Fruit fly (Drosophila melanogaster) whole organism, embryonic: ENCODE measurements around the gene Mul1.

Experiments
- Bdp1 ChIP-seq: fragments of 200-800 bp; sonication (Bioruptor generic); optimal IDR thresholded peaks from 3 replicates; lab custom pipeline; 2016; ENCODE audit warnings: missing biosample characterization, missing genetic modification characterization
- Bteb2 ChIP-seq: fragments of 200-800 bp; sonication (Bioruptor generic); optimal IDR thresholded peaks from 2 replicates; lab custom pipeline; 2016; ENCODE audit warnings: missing biosample characterization, missing genetic modification characterization
- CG10431 ChIP-seq: fragments of 200-800 bp; sonication (Bioruptor generic); optimal IDR thresholded peaks from 3 replicates; lab custom pipeline; 2018; ENCODE audit warnings: missing biosample characterization, mild to moderate bottlenecking, missing genetic modification characterization
- CG13123 ChIP-seq: fragments of 200-800 bp; sonication (Bioruptor generic); optimal IDR thresholded peaks from 2 replicates; lab custom pipeline; 2016; ENCODE audit warnings: missing biosample characterization, missing genetic modification characterization
- CG17361 ChIP-seq: fragments of 200-800 bp; sonication (Bioruptor generic); IDR thresholded peaks from 3 replicates; pipeline ENCODE4 v1.3.6; 2022; ENCODE audit warnings: missing biosample characterization, missing genetic modification characterization
- CG17829 ChIP-seq: fragments of 200-800 bp; optimal IDR thresholded peaks from 2 replicates; lab custom pipeline; 2019; ENCODE audit warnings: missing biosample characterization, mild to moderate bottlenecking, missing genetic modification characterization, moderate library complexity
- CG18262 ChIP-seq: fragments of 200-800 bp; optimal IDR thresholded peaks from 3 replicates; lab custom pipeline; 2019; ENCODE audit warnings: missing biosample characterization, mild to moderate bottlenecking, missing genetic modification characterization, moderate library complexity
- CG3065 ChIP-seq: fragments of 200-800 bp; sonication (Bioruptor generic); optimal IDR thresholded peaks from 2 replicates; lab custom pipeline; 2016; ENCODE audit warnings: missing biosample characterization, missing genetic modification characterization
- CG34376 ChIP-seq: fragments of 200-800 bp; sonication (Bioruptor generic); optimal IDR thresholded peaks from 2 replicates; lab custom pipeline; 2018; ENCODE audit warnings: missing biosample characterization, mild to moderate bottlenecking, missing genetic modification characterization
- CG4360 ChIP-seq: fragments of 200-800 bp; sonication (Bioruptor generic); IDR thresholded peaks from 2 replicates; pipeline ENCODE4 v1.3.6; 2022; ENCODE audit warnings: missing biosample characterization, missing genetic modification characterization
- CG6254 ChIP-seq: fragments of 200-800 bp; sonication (Bioruptor generic); optimal IDR thresholded peaks from 3 replicates; lab custom pipeline; 2017; ENCODE audit warnings: mild to moderate bottlenecking, missing biosample characterization, missing genetic modification reagents, missing genetic modification characterization
- CG6683 ChIP-seq: fragments of 200-800 bp; sonication (Bioruptor generic); optimal IDR thresholded peaks from 2 replicates; lab custom pipeline; 2017; ENCODE audit warnings: missing biosample characterization, mild to moderate bottlenecking, missing genetic modification characterization, missing genetic modification reagents
- CG6813 ChIP-seq: fragments of 200-800 bp; sonication (Bioruptor generic); optimal IDR thresholded peaks from 2 replicates; lab custom pipeline; 2017; ENCODE audit warnings: missing biosample characterization, missing genetic modification characterization, mild to moderate bottlenecking, moderate library complexity, missing genetic modification reagents
- CG8089 ChIP-seq: fragments of 200-800 bp; sonication (Bioruptor generic); optimal IDR thresholded peaks from 3 replicates; lab custom pipeline; 2016; ENCODE audit warnings: missing biosample characterization, missing genetic modification characterization
- CG8924 ChIP-seq: fragments of 200-800 bp; optimal IDR thresholded peaks from 3 replicates; lab custom pipeline; 2019; ENCODE audit warnings: missing biosample characterization, mild to moderate bottlenecking, missing genetic modification characterization, moderate library complexity
- CG9817 ChIP-seq: fragments of 200-800 bp; sonication (Bioruptor generic); optimal IDR thresholded peaks from 2 replicates; lab custom pipeline; 2018; ENCODE audit warnings: missing biosample characterization, mild to moderate bottlenecking, missing genetic modification characterization, moderate library complexity
- CkIIα-i1 ChIP-seq: fragments of 200-800 bp; sonication (Bioruptor generic); IDR thresholded peaks from 2 replicates; pipeline ENCODE4 v1.3.6; 2022; ENCODE audit warnings: missing biosample characterization, missing genetic modification characterization
- CrebB ChIP-seq: fragments of 200-800 bp; sonication (Bioruptor generic); optimal IDR thresholded peaks from 3 replicates; lab custom pipeline; 2018; ENCODE audit warnings: missing biosample characterization, mild to moderate bottlenecking, missing genetic modification characterization
- Dek ChIP-seq: fragments of 200-800 bp; sonication (Bioruptor generic); optimal IDR thresholded peaks from 3 replicates; lab custom pipeline; 2019; ENCODE audit warnings: missing biosample characterization, mild to moderate bottlenecking, missing genetic modification characterization, moderate library complexity
- Gsc ChIP-seq: fragments of 200-800 bp; sonication (Bioruptor generic); IDR thresholded peaks from 2 replicates; pipeline ENCODE4 v1.3.6; 2022; ENCODE audit warnings: missing biosample characterization, missing genetic modification characterization
- HmgZ ChIP-seq: fragments of 200-800 bp; sonication (Bioruptor generic); optimal IDR thresholded peaks from 2 replicates; lab custom pipeline; 2018; ENCODE audit warnings: missing biosample characterization, mild to moderate bottlenecking, missing genetic modification characterization
- Lpt ChIP-seq: fragments of >200 bp; optimal IDR thresholded peaks from 2 replicates; lab custom pipeline; 2018; ENCODE audit warnings: missing biosample characterization, missing genetic modification characterization
- Max ChIP-seq: fragments of 200-800 bp; sonication (Bioruptor generic); optimal IDR thresholded peaks from 2 replicates; lab custom pipeline; 2016; ENCODE audit warnings: missing biosample characterization, mild to moderate bottlenecking, missing genetic modification characterization
- Mes4 ChIP-seq: fragments of 200-800 bp; sonication (Bioruptor generic); optimal IDR thresholded peaks from 2 replicates; lab custom pipeline; 2016; ENCODE audit warnings: missing biosample characterization, missing genetic modification characterization
- Nf-YB ChIP-seq: fragments of 200-800 bp; sonication (Bioruptor generic); optimal IDR thresholded peaks from 3 replicates; lab custom pipeline; 2019; ENCODE audit warnings: missing biosample characterization, mild to moderate bottlenecking, missing genetic modification characterization, moderate library complexity
- Side ChIP-seq: fragments of 200-800 bp; sonication (Bioruptor generic); optimal IDR thresholded peaks from 2 replicates; lab custom pipeline; 2016; ENCODE audit warnings: missing biosample characterization, missing genetic modification characterization
- Xrp1 ChIP-seq: fragments of 200-800 bp; sonication (Bioruptor generic); IDR thresholded peaks from 2 replicates; pipeline ENCODE4 v1.3.6; 2022; ENCODE audit warnings: missing biosample characterization, missing genetic modification characterization
- aop ChIP-seq: fragments of 200-800 bp; sonication (Bioruptor generic); IDR thresholded peaks from 2 replicates; pipeline ENCODE4 v1.3.6; 2022; ENCODE audit warnings: missing biosample characterization, missing genetic modification characterization
- ato ChIP-seq: fragments of 200-800 bp; sonication (Bioruptor generic); IDR thresholded peaks from 2 replicates; pipeline ENCODE4 v1.3.6; 2022; ENCODE audit warnings: missing biosample characterization, missing genetic modification characterization; ENCODE audit not compliant: partially characterized antibody
- cato ChIP-seq: fragments of 200-800 bp; sonication (Bioruptor generic); optimal IDR thresholded peaks from 2 replicates; lab custom pipeline; 2016; ENCODE audit warnings: missing biosample characterization, missing genetic modification characterization, borderline replicate concordance
- chinmo ChIP-seq: fragments of 200-800 bp; sonication (Bioruptor generic); IDR thresholded peaks from 4 replicates; pipeline ENCODE4 v1.3.6; 2022; ENCODE audit warnings: missing biosample characterization, missing genetic modification characterization; ENCODE audit not compliant: partially characterized antibody
- croc ChIP-seq: fragments of 200-800 bp; sonication (Bioruptor generic); conservative IDR thresholded peaks from 3 replicates; pipeline ENCODE4 v1.3.6; 2022; ENCODE audit warnings: missing biosample characterization, missing genetic modification characterization
- dmrt99B ChIP-seq: fragments of 200-800 bp; sonication (Bioruptor generic); optimal IDR thresholded peaks from 2 replicates; lab custom pipeline; 2018; ENCODE audit warnings: missing biosample characterization, mild to moderate bottlenecking, missing genetic modification characterization, moderate library complexity
- ewg ChIP-seq: fragments of 200-800 bp; sonication (Bioruptor generic); optimal IDR thresholded peaks from 3 replicates; lab custom pipeline; 2017; ENCODE audit warnings: mild to moderate bottlenecking, missing biosample characterization, missing genetic modification reagents, missing genetic modification characterization
- gem ChIP-seq: fragments of 200-800 bp; sonication (Bioruptor generic); optimal IDR thresholded peaks from 2 replicates; lab custom pipeline; 2019; ENCODE audit warnings: missing biosample characterization, mild to moderate bottlenecking, missing genetic modification characterization, moderate library complexity
- insv ChIP-seq, 2 experiments: fragments of 200-800 bp; sonication (Bioruptor generic); optimal IDR thresholded peaks; 3 replicates each; lab custom pipeline; 2016 to 2018; ENCODE audit warnings: missing biosample characterization in 2 of 2, missing genetic modification characterization in 2 of 2
- lola ChIP-seq, 3 experiments: fragments of >200 bp in 2 of 3; fragments of 200-800 bp in 1 of 3; sonication (Bioruptor generic) in 1 of 3; optimal IDR thresholded peaks; 2 replicates each; lab custom pipeline; 2017 to 2019; ENCODE audit warnings: missing biosample characterization in 3 of 3, missing genetic modification characterization in 3 of 3, mild to moderate bottlenecking in 1 of 3, moderate library complexity in 1 of 3
- mam ChIP-seq: fragments of 200-800 bp; sonication (Bioruptor generic); optimal IDR thresholded peaks from 3 replicates; lab custom pipeline; 2016; ENCODE audit warnings: missing biosample characterization, missing genetic modification characterization
- mirr ChIP-seq: fragments of 200-800 bp; sonication (Bioruptor generic); optimal IDR thresholded peaks from 3 replicates; lab custom pipeline; 2018; ENCODE audit warnings: missing biosample characterization, mild to moderate bottlenecking, missing genetic modification characterization
- mld ChIP-seq: fragments of 200-800 bp; sonication (Bioruptor generic); IDR thresholded peaks from 3 replicates; pipeline ENCODE4 v1.3.6; 2022; ENCODE audit warnings: missing biosample characterization, missing genetic modification characterization; ENCODE audit not compliant: partially characterized antibody
- nmo ChIP-seq: fragments of 200-800 bp; sonication (Bioruptor generic); optimal IDR thresholded peaks from 2 replicates; lab custom pipeline; 2018; ENCODE audit warnings: missing biosample characterization, mild to moderate bottlenecking, missing genetic modification characterization, moderate library complexity
- ranshi ChIP-seq: fragments of 200-800 bp; sonication (Bioruptor generic); IDR thresholded peaks from 2 replicates; pipeline ENCODE4 v1.3.6; 2022; ENCODE audit warnings: missing biosample characterization, missing genetic modification characterization
- tap ChIP-seq: fragments of 200-800 bp; optimal IDR thresholded peaks from 3 replicates; lab custom pipeline; 2019; ENCODE audit warnings: missing biosample characterization, mild to moderate bottlenecking, missing genetic modification characterization, moderate library complexity
- tio ChIP-seq: fragments of 200-800 bp; sonication (Bioruptor generic); optimal IDR thresholded peaks from 2 replicates; lab custom pipeline; 2017; ENCODE audit warnings: missing biosample characterization, missing genetic modification characterization, inconsistent platforms
- tna ChIP-seq: fragments of 200-800 bp; sonication (Bioruptor generic); IDR thresholded peaks from 2 replicates; pipeline ENCODE4 v1.3.6; 2022; ENCODE audit warnings: missing biosample characterization, missing genetic modification characterization; ENCODE audit not compliant: partially characterized antibody
- unpg ChIP-seq: fragments of 200-800 bp; sonication (Bioruptor generic); optimal IDR thresholded peaks from 3 replicates; lab custom pipeline; 2018; ENCODE audit warnings: missing biosample characterization, mild to moderate bottlenecking, missing genetic modification characterization, moderate library complexity
- vnd ChIP-seq: fragments of 200-800 bp; sonication (Bioruptor generic); IDR thresholded peaks from 3 replicates; pipeline ENCODE4 v1.3.6; 2022; ENCODE audit warnings: missing biosample characterization, missing genetic modification characterization; ENCODE audit not compliant: partially characterized antibody
- zen ChIP-seq: fragments of 200-800 bp; sonication (Bioruptor generic); optimal IDR thresholded peaks from 3 replicates; lab custom pipeline; 2018; ENCODE audit warnings: missing biosample characterization, mild to moderate bottlenecking, missing genetic modification characterization, moderate library complexity
- zfh2 ChIP-seq: fragments of 200-800 bp; sonication (Bioruptor generic); optimal IDR thresholded peaks from 2 replicates; lab custom pipeline; 2016; ENCODE audit warnings: missing biosample characterization, missing genetic modification characterization

Gene Mul1

dm6 chr3L:4040247-4040925, 19.1 kb downstream of the Mul1 start, which contains the start of the genes CG11593 and Rcd5 (continued):
- TF ChIP-seq Lpt (GFP tag; lab: Kevin White, UChicago), result no peak
- TF ChIP-seq Gsc (GFP tag; lab: Robert Waterston, UW), result peak; percentile 50
- TF ChIP-seq CG17829 (tag; lab: Kevin White, UChicago), result peak; percentile 79
- TF ChIP-seq Dek (tag; lab: Kevin White, UChicago), result no peak
- peak; percentile 32 for TF ChIP-seq ewg (GFP tag; lab: Kevin White, UChicago)
- TF ChIP-seq zen (tag; lab: Kevin White, UChicago), result peak; percentile 52
- peak; percentile 89 for TF ChIP-seq nmo (GFP tag; lab: Kevin White, UChicago)
- no peak for TF ChIP-seq tna
- TF ChIP-seq tio, result peak; percentile 47
- no peak for TF ChIP-seq Nf-YB (GFP tag; lab: Kevin White, UChicago)
- no peak for TF ChIP-seq mld (GFP tag; lab: Robert Waterston, UW)
- no peak; the same call in 2 of the 3 replicates for TF ChIP-seq CG17361 (GFP tag; lab: Robert Waterston, UW)
- no peak for TF ChIP-seq CkIIα-i1
- TF ChIP-seq Max (GFP tag; lab: Kevin White, UChicago), result peak; percentile 67
- peak; percentile 45 for TF ChIP-seq zfh2 (GFP tag; lab: Kevin White, UChicago)
- TF ChIP-seq ato (GFP tag; lab: Robert Waterston, UW), result no peak
- no peak for TF ChIP-seq vnd
- peak; percentile 61 for TF ChIP-seq CG8924
- TF ChIP-seq HmgZ, result peak; percentile 63
- TF ChIP-seq aop, result no peak
- TF ChIP-seq mirr (GFP tag; lab: Kevin White, UChicago), result no peak
- TF ChIP-seq ranshi (GFP tag; lab: Robert Waterston, UW), result peak; percentile 82; the same call in 1 of the 2 replicates
- TF ChIP-seq Side (GFP tag; lab: Kevin White, UChicago), result no peak
- peak; percentile 12 for TF ChIP-seq CG6254
- peak; percentile 25 for TF ChIP-seq CG13123 (GFP tag; lab: Kevin White, UChicago)
- TF ChIP-seq CG3065 (GFP tag; lab: Kevin White, UChicago), result peak; percentile 80
- no peak; the same call in 1 of the 2 replicates for TF ChIP-seq Xrp1
- TF ChIP-seq Bdp1, result no peak
- TF ChIP-seq chinmo (GFP tag; lab: Robert Waterston, UW), result 0 out of 4 replicates have a peak, but pooled peaks have one; percentile 23
- peak; percentile 33 for TF ChIP-seq cato (GFP tag; lab: Kevin White, UChicago)
- TF ChIP-seq CG6683 (GFP tag; lab: Kevin White, UChicago), result no peak
- peak; percentile 77 for TF ChIP-seq CG9817 (tag; lab: Kevin White, UChicago)
- no peak for TF ChIP-seq dmrt99B (tag; lab: Kevin White, UChicago)
- TF ChIP-seq Bteb2 (GFP tag; lab: Kevin White, UChicago), result peak; percentile 17
- no peak for TF ChIP-seq unpg (GFP tag; lab: Kevin White, UChicago)
- TF ChIP-seq CG18262 (tag; lab: Kevin White, UChicago), result no peak
- no peak for TF ChIP-seq CrebB (tag; lab: Kevin White, UChicago)
- TF ChIP-seq CG10431 (GFP tag; lab: Kevin White, UChicago), result no peak
- TF ChIP-seq gem, result no peak
- TF ChIP-seq Mes4 (GFP tag; lab: Kevin White, UChicago), result no peak
- no peak for TF ChIP-seq lola (GFP tag; optimal IDR thresholded peaks at IDR 0.05; lab: Kevin White, UChicago)
- TF ChIP-seq mam (GFP tag; lab: Kevin White, UChicago), result peak; percentile 46
- TF ChIP-seq CG4360 (GFP tag; lab: Robert Waterston, UW), result peak; percentile 100
- peak in 1 of 2 experiments; percentile 19 for TF ChIP-seq insv (GFP tag; optimal IDR thresholded peaks at IDR 0.05; lab: Kevin White, UChicago)
- TF ChIP-seq croc (GFP tag; lab: Robert Waterston, UW), result peak; percentile 78
- TF ChIP-seq CG6813 (GFP tag; lab: Kevin White, UChicago), result no peak
- no peak for TF ChIP-seq CG8089 (GFP tag; lab: Kevin White, UChicago)
- TF ChIP-seq tap (tag; lab: Kevin White, UChicago), result no peak
- peak; percentile 8 for TF ChIP-seq CG34376 (GFP tag; lab: Kevin White, UChicago)
